Fruit fly (Drosophila melanogaster) whole organism, embryonic: Measurements from ENCODE around the gene pyd.

Experiments
- ATbp ChIP-seq: fragments of 200-800 bp; sonication (Bioruptor generic); optimal IDR thresholded peaks from 2 replicates; lab custom pipeline; 2017; ENCODE audit warnings: missing biosample characterization, mild to moderate bottlenecking, missing genetic modification characterization, missing genetic modification reagents
- Abd-B ChIP-seq: fragments of 200-800 bp; sonication (Bioruptor generic); optimal IDR thresholded peaks from 2 replicates; lab custom pipeline; 2018; ENCODE audit warnings: missing biosample characterization, mild to moderate bottlenecking, missing genetic modification characterization, moderate library complexity
- Atf-2 ChIP-seq: fragments of 200-800 bp; sonication (Bioruptor generic); optimal IDR thresholded peaks from 2 replicates; lab custom pipeline; 2016; ENCODE audit warnings: missing biosample characterization, missing genetic modification characterization
- Atf3 ChIP-seq: fragments of 200-800 bp; sonication (Bioruptor generic); optimal IDR thresholded peaks from 3 replicates; lab custom pipeline; 2016; ENCODE audit warnings: missing biosample characterization, missing genetic modification characterization
- Bdp1 ChIP-seq: fragments of 200-800 bp; sonication (Bioruptor generic); optimal IDR thresholded peaks from 3 replicates; lab custom pipeline; 2016; ENCODE audit warnings: missing biosample characterization, missing genetic modification characterization
- CG11696 ChIP-seq: fragments of 200-800 bp; sonication (Bioruptor generic); IDR thresholded peaks from 2 replicates; pipeline ENCODE4 v1.3.6; 2022; ENCODE audit warnings: missing biosample characterization, missing genetic modification characterization
- CG12942 ChIP-seq: fragments of 200-800 bp; sonication (Bioruptor generic); optimal IDR thresholded peaks from 3 replicates; lab custom pipeline; 2016; ENCODE audit warnings: missing biosample characterization, missing genetic modification characterization
- CG13894 ChIP-seq: fragments of 200-800 bp; sonication (Bioruptor generic); optimal IDR thresholded peaks from 3 replicates; lab custom pipeline; 2018; ENCODE audit warnings: missing biosample characterization, mild to moderate bottlenecking, missing genetic modification characterization, moderate library complexity
- CG14014 ChIP-seq: fragments of 200-800 bp; sonication (Bioruptor generic); IDR thresholded peaks from 2 replicates; pipeline ENCODE4 v1.3.6; 2022; ENCODE audit warnings: missing biosample characterization, missing genetic modification characterization
- CG14441 ChIP-seq: fragments of 200-800 bp; sonication (Bioruptor generic); IDR thresholded peaks from 2 replicates; pipeline ENCODE4 v1.3.6; 2022; ENCODE audit warnings: missing biosample characterization, missing genetic modification characterization
- CG14965 ChIP-seq: fragments of 200-800 bp; sonication (Bioruptor generic); optimal IDR thresholded peaks from 2 replicates; lab custom pipeline; 2016; ENCODE audit warnings: missing biosample characterization, missing genetic modification characterization, borderline replicate concordance
- CG15601 ChIP-seq: fragments of 200-800 bp; sonication (Bioruptor generic); optimal IDR thresholded peaks from 3 replicates; lab custom pipeline; 2019; ENCODE audit warnings: missing biosample characterization, mild to moderate bottlenecking, missing genetic modification characterization, moderate library complexity
- CG17829 ChIP-seq: fragments of 200-800 bp; optimal IDR thresholded peaks from 2 replicates; lab custom pipeline; 2019; ENCODE audit warnings: missing biosample characterization, mild to moderate bottlenecking, missing genetic modification characterization, moderate library complexity
- CG2712 ChIP-seq: fragments of 200-800 bp; optimal IDR thresholded peaks from 3 replicates; lab custom pipeline; 2019; ENCODE audit warnings: missing biosample characterization, mild to moderate bottlenecking, missing genetic modification characterization, moderate library complexity
- CG32772 ChIP-seq: fragments of 200-800 bp; sonication (Bioruptor generic); IDR thresholded peaks from 2 replicates; pipeline ENCODE4 v1.3.6; 2022; ENCODE audit warnings: missing biosample characterization, missing genetic modification characterization
- CG4820 ChIP-seq: fragments of 200-800 bp; sonication (Bioruptor generic); optimal IDR thresholded peaks from 3 replicates; lab custom pipeline; 2016; ENCODE audit warnings: missing biosample characterization, missing genetic modification characterization
- CG6689 ChIP-seq: fragments of 200-800 bp; sonication (Bioruptor generic); IDR thresholded peaks from 2 replicates; pipeline ENCODE4 v1.3.6; 2022; ENCODE audit warnings: missing biosample characterization, missing genetic modification characterization
- Camta ChIP-seq: fragments of 200-800 bp; sonication (Bioruptor generic); optimal IDR thresholded peaks from 2 replicates; lab custom pipeline; 2016; ENCODE audit warnings: missing biosample characterization, missing genetic modification characterization
- CoRest ChIP-seq: fragments of 200-800 bp; sonication (Bioruptor generic); optimal IDR thresholded peaks from 3 replicates; lab custom pipeline; 2018; ENCODE audit warnings: missing biosample characterization, mild to moderate bottlenecking, missing genetic modification characterization, moderate library complexity
- D ChIP-seq, 2 experiments: fragments of 200-800 bp in 1 of 2; fragments of >200 bp in 1 of 2; sonication (Bioruptor generic) in 1 of 2; optimal IDR thresholded peaks; 2 replicates in 1 of 2; 3 replicates in 1 of 2; lab custom pipeline; 2017; ENCODE audit warnings: mild to moderate bottlenecking in 1 of 2, missing biosample characterization in 1 of 2, missing genetic modification characterization in 1 of 2, missing genetic modification reagents in 1 of 2
- Dip3 ChIP-seq: fragments of 200-800 bp; sonication (Bioruptor generic); optimal IDR thresholded peaks from 3 replicates; lab custom pipeline; 2016; ENCODE audit warnings: missing biosample characterization, missing genetic modification characterization
- Eip74EF ChIP-seq, 2 experiments: fragments of 200-800 bp in 1 of 2; fragments of >200 bp in 1 of 2; sonication (Bioruptor generic) in 1 of 2; optimal IDR thresholded peaks; 2 replicates each; lab custom pipeline; 2017 to 2019; ENCODE audit warnings: missing biosample characterization in 2 of 2, missing genetic modification characterization in 2 of 2, mild to moderate bottlenecking in 1 of 2, moderate library complexity in 1 of 2
- Fer1 ChIP-seq: fragments of 200-800 bp; sonication (Bioruptor generic); optimal IDR thresholded peaks from 2 replicates; lab custom pipeline; 2017; ENCODE audit warnings: missing biosample characterization, mild to moderate bottlenecking, missing genetic modification characterization
- Fer3 ChIP-seq: fragments of 200-800 bp; sonication (Bioruptor generic); optimal IDR thresholded peaks from 2 replicates; lab custom pipeline; 2018; ENCODE audit warnings: missing biosample characterization, mild to moderate bottlenecking, missing genetic modification characterization, moderate library complexity
- H15 ChIP-seq: fragments of 200-800 bp; sonication (Bioruptor generic); IDR thresholded peaks from 3 replicates; pipeline ENCODE4 v1.3.6; 2022; ENCODE audit warnings: missing biosample characterization, missing genetic modification characterization
- HHEX ChIP-seq: fragments of 200-800 bp; sonication (Bioruptor generic); optimal IDR thresholded peaks from 3 replicates; lab custom pipeline; 2017; ENCODE audit warnings: missing biosample characterization, mild to moderate bottlenecking, missing genetic modification characterization, missing genetic modification reagents
- HLH3B ChIP-seq: fragments of 200-800 bp; sonication (Bioruptor generic); IDR thresholded peaks from 2 replicates; pipeline ENCODE4 v1.3.6; 2022; ENCODE audit warnings: missing biosample characterization, missing genetic modification characterization
- Mrtf ChIP-seq: fragments of 200-800 bp; sonication (Bioruptor generic); IDR thresholded peaks from 3 replicates; pipeline ENCODE4 v1.3.6; 2022; ENCODE audit warnings: missing biosample characterization, missing genetic modification characterization
- Myb ChIP-seq: fragments of 200-800 bp; sonication (Bioruptor generic); optimal IDR thresholded peaks from 2 replicates; lab custom pipeline; 2016; ENCODE audit warnings: missing biosample characterization, missing genetic modification characterization
- Sox102F ChIP-seq: fragments of 200-800 bp; sonication (Bioruptor generic); optimal IDR thresholded peaks from 2 replicates; lab custom pipeline; 2018; ENCODE audit warnings: missing biosample characterization, mild to moderate bottlenecking, missing genetic modification characterization, moderate library complexity
- Ssrp ChIP-seq: fragments of 200-800 bp; sonication (Bioruptor generic); optimal IDR thresholded peaks from 2 replicates; lab custom pipeline; 2018; ENCODE audit warnings: missing biosample characterization, mild to moderate bottlenecking, missing genetic modification characterization, moderate library complexity
- chm ChIP-seq: fragments of 200-800 bp; sonication (Bioruptor generic); IDR thresholded peaks from 2 replicates; pipeline ENCODE4 v1.3.6; 2022; ENCODE audit warnings: missing biosample characterization, missing genetic modification characterization
- corto ChIP-seq: fragments of 200-800 bp; sonication (Bioruptor generic); optimal IDR thresholded peaks from 2 replicates; lab custom pipeline; 2016; ENCODE audit warnings: missing biosample characterization, mild to moderate bottlenecking, missing genetic modification characterization, moderate library complexity
- ems ChIP-seq: fragments of 200-800 bp; sonication (Bioruptor generic); optimal IDR thresholded peaks from 3 replicates; lab custom pipeline; 2016; ENCODE audit warnings: missing biosample characterization, missing genetic modification characterization
- gcm ChIP-seq: fragments of 200-800 bp; sonication (Bioruptor generic); optimal IDR thresholded peaks from 2 replicates; lab custom pipeline; 2019; ENCODE audit warnings: missing biosample characterization, mild to moderate bottlenecking, missing genetic modification characterization, moderate library complexity
- gsb ChIP-seq: fragments of 200-800 bp; sonication (Bioruptor generic); IDR thresholded peaks from 2 replicates; pipeline ENCODE4 v1.3.6; 2022; ENCODE audit warnings: missing biosample characterization, missing genetic modification characterization
- h ChIP-seq: fragments of >200 bp; optimal IDR thresholded peaks from 2 replicates; lab custom pipeline; 2017
- jing ChIP-seq: fragments of 200-800 bp; sonication (Bioruptor generic); optimal IDR thresholded peaks from 2 replicates; lab custom pipeline; 2018; ENCODE audit warnings: missing biosample characterization, mild to moderate bottlenecking, missing genetic modification characterization
- klu ChIP-seq: fragments of 200-800 bp; sonication (Bioruptor generic); IDR thresholded peaks from 2 replicates; pipeline ENCODE4 v1.3.6; 2022; ENCODE audit warnings: missing biosample characterization, missing genetic modification characterization
- lbe ChIP-seq: fragments of 200-800 bp; sonication (Bioruptor generic); optimal IDR thresholded peaks from 2 replicates; lab custom pipeline; 2016; ENCODE audit warnings: missing biosample characterization, mild to moderate bottlenecking, missing genetic modification characterization
- nerfin-1 ChIP-seq: fragments of 200-800 bp; sonication (Bioruptor generic); optimal IDR thresholded peaks from 3 replicates; lab custom pipeline; 2019; ENCODE audit warnings: missing biosample characterization, mild to moderate bottlenecking, missing genetic modification characterization, moderate library complexity
- org-1 ChIP-seq: fragments of 200-800 bp; sonication (Bioruptor generic); optimal IDR thresholded peaks from 2 replicates; lab custom pipeline; 2017; ENCODE audit warnings: missing biosample characterization, missing genetic modification characterization
- sens ChIP-seq: fragments of 200-800 bp; sonication (Bioruptor generic); peaks from one replicate; lab custom pipeline; 2016; ENCODE audit warnings: missing biosample characterization, missing genetic modification characterization
- sim ChIP-seq: fragments of 200-800 bp; sonication (Bioruptor generic); IDR thresholded peaks from 2 replicates; pipeline ENCODE4 v1.3.6; 2022; ENCODE audit warnings: missing biosample characterization, missing genetic modification characterization
- slou ChIP-seq: fragments of 200-800 bp; sonication (Bioruptor generic); optimal IDR thresholded peaks from 3 replicates; lab custom pipeline; 2016; ENCODE audit warnings: missing biosample characterization, missing genetic modification characterization
- sqz ChIP-seq: fragments of 200-800 bp; sonication (Bioruptor generic); optimal IDR thresholded peaks from 3 replicates; lab custom pipeline; 2018; ENCODE audit warnings: missing biosample characterization, mild to moderate bottlenecking, missing genetic modification characterization
- tgo ChIP-seq: fragments of 200-800 bp; sonication (Bioruptor generic); IDR thresholded peaks from 3 replicates; pipeline ENCODE4 v1.3.6; 2022; ENCODE audit warnings: missing biosample characterization, missing genetic modification characterization
- trem ChIP-seq: fragments of 200-800 bp; optimal IDR thresholded peaks from 3 replicates; lab custom pipeline; 2019; ENCODE audit warnings: missing biosample characterization, mild to moderate bottlenecking, missing genetic modification characterization, moderate library complexity
- vfl ChIP-seq: fragments of 200-800 bp; sonication (Bioruptor generic); optimal IDR thresholded peaks from 2 replicates; lab custom pipeline; 2016; ENCODE audit warnings: missing biosample characterization, missing genetic modification characterization

The pyd gene

dm6 chr3R:8812342-8812966, 119.2 kb downstream of the pyd start (continued):
- TF ChIP-seq nerfin-1 (tag; lab: Kevin White, UChicago), result no peak
- peak; percentile 18 for TF ChIP-seq Myb (GFP tag; lab: Kevin White, UChicago)
- TF ChIP-seq vfl (GFP tag; lab: Kevin White, UChicago), result no peak
- peak; percentile 92 for TF ChIP-seq sens (GFP tag; lab: Kevin White, UChicago)
- TF ChIP-seq Camta, result peak; percentile 40
- peak; percentile 19 for TF ChIP-seq Ssrp (tag; lab: Kevin White, UChicago)
- TF ChIP-seq slou (GFP tag; lab: Kevin White, UChicago), result peak; percentile 45
- TF ChIP-seq tgo (GFP tag; lab: Robert Waterston, UW), result peak; percentile 59
- peak; percentile 7 for TF ChIP-seq CG12942 (GFP tag; lab: Kevin White, UChicago)
- TF ChIP-seq CG14965 (GFP tag; lab: Kevin White, UChicago), result peak; percentile 42
- no peak for TF ChIP-seq gsb (GFP tag; lab: Robert Waterston, UW)
- TF ChIP-seq corto (GFP tag; lab: Kevin White, UChicago), result no peak
- TF ChIP-seq jing (GFP tag; lab: Kevin White, UChicago), result peak; percentile 27
- peak; percentile 59 for TF ChIP-seq org-1 (GFP tag; lab: Kevin White, UChicago)
- TF ChIP-seq ATbp (GFP tag; lab: Kevin White, UChicago), result peak; percentile 44
- TF ChIP-seq CG15601 (tag; lab: Kevin White, UChicago), result peak; percentile 12
- TF ChIP-seq CG6689 (GFP tag; lab: Robert Waterston, UW), result peak; percentile 73
- TF ChIP-seq trem (tag; lab: Kevin White, UChicago), result no peak
- TF ChIP-seq Abd-B, result peak; percentile 39
- no peak for TF ChIP-seq Atf3
- TF ChIP-seq Dip3, result peak; percentile 13
- TF ChIP-seq gcm, result peak; percentile 52
- TF ChIP-seq CG13894, result peak; percentile 88
- TF ChIP-seq Mrtf (GFP tag; lab: Robert Waterston, UW), result peak; percentile 33; the same call in 1 of the 3 replicates
- peak; percentile 44 for TF ChIP-seq CG2712
- TF ChIP-seq CG14014 (GFP tag; lab: Robert Waterston, UW), result peak; percentile 55; the same call in 1 of the 2 replicates
- TF ChIP-seq ems (GFP tag; lab: Kevin White, UChicago), result no peak
- peak; percentile 47 for TF ChIP-seq HLH3B (GFP tag; lab: Robert Waterston, UW)
- peak; percentile 11 for TF ChIP-seq CG17829
- peak; percentile 67 for TF ChIP-seq Sox102F (GFP tag; lab: Kevin White, UChicago)
- no peak for TF ChIP-seq Fer1 (GFP tag; lab: Kevin White, UChicago)
- TF ChIP-seq Atf-2 (GFP tag; lab: Kevin White, UChicago), result peak; percentile 42
- TF ChIP-seq CG32772 (GFP tag; lab: Robert Waterston, UW), result peak; percentile 58; the same call in 1 of the 2 replicates
- TF ChIP-seq CoRest (tag; lab: Kevin White, UChicago), result peak; percentile 21
- TF ChIP-seq Fer3 (tag; lab: Kevin White, UChicago), result peak; percentile 39
- TF ChIP-seq HHEX (GFP tag; lab: Kevin White, UChicago), result peak; percentile 54
- peak; percentile 51 for TF ChIP-seq Bdp1 (GFP tag; lab: Kevin White, UChicago)
- no peak for TF ChIP-seq h (lab: Kevin White, UChicago)
- TF ChIP-seq Eip74EF (GFP tag; optimal IDR thresholded peaks at IDR 0.05; lab: Kevin White, UChicago), result no peak
- peak; percentile 46; the same call in 1 of the 3 replicates for TF ChIP-seq H15 (GFP tag; lab: Robert Waterston, UW)
- TF ChIP-seq sim, result no peak
- TF ChIP-seq CG14441 (GFP tag; lab: Robert Waterston, UW), result peak; percentile 70
- peak; percentile 93 for TF ChIP-seq sqz (GFP tag; lab: Kevin White, UChicago)
- TF ChIP-seq CG11696 (GFP tag; lab: Robert Waterston, UW), result 0 out of 2 replicates have a peak, but pooled peaks have one; percentile 12
- peak; percentile 4 for TF ChIP-seq lbe (GFP tag; lab: Kevin White, UChicago)
- TF ChIP-seq CG4820, result peak; percentile 10
- TF ChIP-seq D (optimal IDR thresholded peaks at IDR 0.05; lab: Kevin White, UChicago), result no peak
- TF ChIP-seq D (GFP tag; optimal IDR thresholded peaks at IDR 0.05; lab: Kevin White, UChicago), result peak; percentile 7
- TF ChIP-seq chm (GFP tag; lab: Robert Waterston, UW), result peak; percentile 73; the same call in 1 of the 2 replicates
- 0 out of 2 replicates have a peak, but pooled peaks have one; percentile 27 for TF ChIP-seq klu (GFP tag; lab: Robert Waterston, UW)
